Worm (Caenorhabditis elegans): ENCODE data around the gene laf-1.

DNA sequence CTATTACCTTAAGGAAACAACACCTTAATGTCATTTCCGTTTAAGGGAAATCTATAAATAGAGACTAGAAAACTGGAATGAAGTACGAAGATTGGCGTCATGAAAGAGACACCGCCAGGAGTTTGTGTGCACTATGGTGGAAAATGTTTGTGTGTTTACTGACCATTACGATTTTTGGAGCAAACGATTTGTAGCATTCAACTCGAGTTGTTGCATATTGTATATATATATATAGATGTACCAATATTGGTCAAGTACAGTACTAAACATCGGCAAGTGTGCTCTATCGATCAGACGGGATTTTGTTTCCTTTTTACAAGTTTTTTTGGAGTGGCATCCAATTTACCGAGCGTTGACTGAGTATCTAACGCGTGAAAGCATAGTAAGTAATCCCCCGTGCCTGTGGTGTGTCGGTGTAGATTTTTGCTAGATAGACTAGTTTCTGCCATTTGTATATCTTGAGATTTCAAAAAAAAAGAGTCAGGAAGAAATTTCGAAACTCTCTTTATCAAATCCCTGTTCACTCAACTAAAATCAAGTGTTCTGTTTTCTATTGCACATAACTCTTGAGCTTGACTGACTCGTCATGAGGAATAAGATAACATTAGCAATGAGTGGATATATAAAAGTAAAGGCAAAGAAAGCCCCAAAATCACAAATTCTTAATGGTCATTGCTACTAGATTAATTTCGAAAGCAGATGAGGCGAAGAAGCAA lies 23.1 kb upstream of the laf-1 start, which contains the start of the genes twk-45 and Y71H2AM.25:
- TF ChIP-seq nhr-2 (tag; optimal IDR thresholded peaks at IDR 0.05) (no peak), elt-3 (tag; optimal IDR thresholded peaks at IDR 0.05) (no peak), nhr-76 (tag; optimal IDR thresholded peaks at IDR 0.05) (no peak), snpc-4 (tag; optimal IDR thresholded peaks at IDR 0.05) (no peak), pha-4 (tag; optimal IDR thresholded peaks at IDR 0.05) (no peak), mep-1 (tag; optimal IDR thresholded peaks at IDR 0.05) (no peak), ces-1 (GFP tag; optimal IDR thresholded peaks at IDR 0.05) (no peak), zip-8 (tag; optimal IDR thresholded peaks at IDR 0.05) (no peak), ztf-11 (tag; optimal IDR thresholded peaks at IDR 0.05) (no peak), mab-5 (tag; optimal IDR thresholded peaks at IDR 0.05) (no peak), elt-1 (tag; optimal IDR thresholded peaks at IDR 0.05; ENCODE audit: borderline replicate concordance, insufficient read depth) (no peak), lsy-2 (tag; optimal IDR thresholded peaks at IDR 0.05) (no peak)
